Worm (Caenorhabditis elegans): ENCODE data around the gene apc-17.

- TF ChIP-seq lir-3 (tag; optimal IDR thresholded peaks at IDR 0.05; ENCODE audit: poor library complexity) (no peak), lin-15B (tag; optimal IDR thresholded peaks at IDR 0.05) (no peak), ama-1 (optimal IDR thresholded peaks at IDR 0.05) (no peak), egl-13 (tag; optimal IDR thresholded peaks at IDR 0.05) (no peak), nhr-76 (tag; optimal IDR thresholded peaks at IDR 0.05) (no peak), unc-86 (tag; optimal IDR thresholded peaks at IDR 0.05) (no peak), egl-27 (tag; optimal IDR thresholded peaks at IDR 0.05) (no peak), lsy-2 (tag; optimal IDR thresholded peaks at IDR 0.05) (no peak), fkh-8 (tag; optimal IDR thresholded peaks at IDR 0.05) (no peak), alr-1 (tag; optimal IDR thresholded peaks at IDR 0.05; ENCODE audit: borderline replicate concordance) (no peak), grh-1 (GFP tag; IDR thresholded peaks at IDR 0.05) (no peak), elt-3 (tag; optimal IDR thresholded peaks at IDR 0.05) (no peak), mdl-1 (tag; optimal IDR thresholded peaks at IDR 0.05) (no peak), C16A3.4 (tag; optimal IDR thresholded peaks at IDR 0.05) (no peak)
These were observed 4.5 kb downstream of the apc-17 start, which contains the start of gene mat-2 for ce11 chrII:11112419-11112818.

All from whole organism, L1 larva.